Worm (Caenorhabditis elegans) whole organism, L4 larva: ENCODE results near the gene ZK669.2.

Source experiments
- F49E8.2 ChIP-seq: sonication (generic microtip); optimal IDR thresholded peaks from 2 replicates; lab custom pipeline; 2016; ENCODE audit warnings: missing compliant biosample characterization, mild to moderate bottlenecking, missing genetic modification characterization, borderline replicate concordance
- T26A8.4 ChIP-seq: fragments of 200-800 bp; sonication (Bioruptor generic); IDR thresholded peaks from 2 replicates; pipeline ENCODE4 v1.3.6; 2022; ENCODE audit warnings: missing genetic modification characterization, missing compliant biosample characterization
- arid-1 ChIP-seq: fragments of 200-800 bp; sonication (Bioruptor generic); conservative IDR thresholded peaks from 2 replicates; pipeline ENCODE4 v1.3.6; 2022; ENCODE audit warnings: missing genetic modification reagents, missing genetic modification characterization, missing compliant biosample characterization
- dve-1 ChIP-seq: sonication (generic microtip); optimal IDR thresholded peaks from 2 replicates; lab custom pipeline; 2017; ENCODE audit warnings: antibody characterized with exemption, mild to moderate bottlenecking, missing genetic modification characterization, missing compliant biosample characterization; ENCODE audit not compliant: insufficient read depth
- fos-1 ChIP-seq: fragments of 150-350 bp; optimal IDR thresholded peaks from 2 replicates; lab custom pipeline; 2014; ENCODE audit warnings: missing biosample characterization, missing genetic modification characterization
- lsy-2 ChIP-seq, 2 experiments: fragments of 150-350 bp in 1 of 2; sonication (generic microtip) in 1 of 2; optimal IDR thresholded peaks; 2 replicates each; lab custom pipeline; 2014 to 2017; ENCODE audit warnings: missing biosample characterization in 2 of 2, missing genetic modification characterization in 2 of 2
- nhr-237 ChIP-seq: sonication (generic microtip); optimal IDR thresholded peaks from 2 replicates; lab custom pipeline; 2017; ENCODE audit warnings: missing biosample characterization, missing genetic modification characterization
- nhr-25 ChIP-seq: sonication (generic microtip); optimal IDR thresholded peaks from 2 replicates; lab custom pipeline; 2017; ENCODE audit warnings: missing genetic modification characterization, mild to moderate bottlenecking, missing compliant biosample characterization, antibody characterized with exemption, moderate library complexity, borderline replicate concordance; ENCODE audit not compliant: insufficient read depth
- skn-1 ChIP-seq: fragments of 150-350 bp; optimal IDR thresholded peaks from 2 replicates; lab custom pipeline; 2014; ENCODE audit warnings: missing biosample characterization, missing genetic modification characterization
- snpc-4 ChIP-seq: fragments of 150-350 bp; optimal IDR thresholded peaks from 2 replicates; lab custom pipeline; 2014; ENCODE audit warnings: missing biosample characterization, missing genetic modification characterization
- ztf-11 ChIP-seq: fragments of 150-350 bp; optimal IDR thresholded peaks from 2 replicates; lab custom pipeline; 2014; ENCODE audit warnings: missing biosample characterization, missing genetic modification characterization

- TF ChIP-seq nhr-237 (tag; lab: Kevin White, UChicago): no peak
- no peak for TF ChIP-seq F49E8.2 (tag; lab: Kevin White, UChicago)
- no peak for TF ChIP-seq fos-1
- no peak for TF ChIP-seq snpc-4
- TF ChIP-seq lsy-2 (tag; optimal IDR thresholded peaks at IDR 0.05; lab: Kevin White, UChicago): no peak
- no peak for TF ChIP-seq nhr-25 (tag; lab: Kevin White, UChicago)
- TF ChIP-seq skn-1 (tag; lab: Kevin White, UChicago): no peak
- TF ChIP-seq arid-1: no peak
- TF ChIP-seq ztf-11 (tag; lab: Kevin White, UChicago): no peak
- no peak for TF ChIP-seq T26A8.4 (GFP tag; lab: Robert Waterston, UW)
- no peak for TF ChIP-seq dve-1
These were observed 46.1 kb upstream of the ZK669.2 start for ce11 chrII:7984071-7984470.
